Worm (Caenorhabditis elegans) whole organism, young adult: ENCODE results near the gene jamp-1.

Source experiments
- ceh-27 ChIP-seq: fragments of 200-800 bp; sonication (Bioruptor generic); optimal IDR thresholded peaks from 2 replicates; lab custom pipeline; 2018; ENCODE audit warnings: mild to moderate bottlenecking, missing genetic modification characterization, moderate library complexity, missing compliant biosample characterization
- zfh-2 ChIP-seq: fragments of 200-800 bp; sonication (Bioruptor generic); conservative IDR thresholded peaks from 2 replicates; pipeline ENCODE4 v1.3.6; 2022; ENCODE audit warnings: missing genetic modification reagents, missing genetic modification characterization, missing compliant biosample characterization
- ztf-25 ChIP-seq: fragments of 200-800 bp; sonication (Bioruptor generic); IDR thresholded peaks from 2 replicates; pipeline ENCODE4 v1.3.6; 2022; ENCODE audit warnings: missing genetic modification reagents, missing genetic modification characterization, missing compliant biosample characterization

DNA sequence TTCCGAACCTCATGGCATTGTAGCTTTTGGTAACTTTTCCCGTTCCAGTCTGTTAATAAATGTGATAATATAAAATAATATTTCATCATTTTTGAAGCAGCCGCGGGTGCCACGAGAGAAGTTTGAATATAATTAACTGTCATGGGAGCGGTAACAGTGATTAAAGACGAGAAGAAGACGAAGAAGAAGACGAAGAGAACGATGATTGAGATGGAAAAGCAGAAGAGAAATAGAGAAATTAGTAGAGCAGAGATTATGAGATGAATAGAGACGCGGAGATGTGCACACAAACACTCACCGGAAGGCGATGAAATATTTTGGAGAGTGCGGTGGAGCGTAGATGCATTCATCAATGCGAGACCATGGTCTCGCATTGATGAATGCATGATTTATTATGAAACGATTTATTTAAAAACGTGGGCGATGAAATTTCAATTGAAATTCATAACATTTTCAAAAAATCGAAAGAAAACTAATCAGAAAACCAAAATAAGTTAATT, 2.2 kb upstream of the jamp-1 start, which contains the start of gene seip-1:
- TF ChIP-seq ztf-25 = no peak
- peak; percentile 4 for TF ChIP-seq ceh-27
- no peak for TF ChIP-seq zfh-2 (GFP tag; lab: Robert Waterston, UW)
